Fruit fly (Drosophila melanogaster) S2 (cell line): ENCODE measurements around the gene drn.

Source experiments
- CG8478 ChIP-seq: fragments of >200 bp; optimal IDR thresholded peaks from 2 replicates; lab custom pipeline; 2018
- CTCF ChIP-seq, 2 experiments: fragments of >200 bp; optimal IDR thresholded peaks; 2 replicates each; lab custom pipeline; 2018

dm6 chr3R:9342248-9342882 is 2.3 kb downstream of the drn start:
- no peak for TF ChIP-seq CTCF (optimal IDR thresholded peaks at IDR 0.05; lab: Kevin White, UChicago)
- TF ChIP-seq CG8478: no peak
